Worm (Caenorhabditis elegans): ENCODE data around the gene F43D2.7.

DNA sequence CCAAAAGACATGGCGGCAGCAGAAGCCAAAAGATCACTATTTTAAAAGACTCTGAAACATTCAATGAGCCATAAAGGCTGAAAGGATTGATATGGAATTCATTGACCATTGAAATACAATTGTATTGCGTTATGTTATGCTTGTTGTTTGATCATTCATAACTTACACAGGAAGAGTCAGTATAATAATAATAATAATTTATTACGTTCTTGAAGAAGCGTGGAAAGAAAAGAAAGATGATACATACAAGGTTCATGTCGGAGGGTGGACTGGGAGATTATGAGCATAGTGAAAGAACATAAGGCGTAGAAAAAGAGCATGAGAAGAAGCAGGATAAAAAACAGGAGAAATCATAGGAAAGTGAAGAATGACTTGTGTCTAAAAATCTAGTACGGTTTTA is at the start of gene F43D2.7:
- TF ChIP-seq saeg-2 (GFP tag; IDR thresholded peaks at IDR 0.05) (no peak), unc-130 (GFP tag; optimal IDR thresholded peaks at IDR 0.05) (no peak), ztf-11 (tag; optimal IDR thresholded peaks at IDR 0.05) (no peak), tra-1 (GFP tag; IDR thresholded peaks at IDR 0.05) (no peak), mdl-1 (tag; optimal IDR thresholded peaks at IDR 0.05) (no peak), hlh-30 (tag; optimal IDR thresholded peaks at IDR 0.05; ENCODE audit: insufficient read depth) (no peak), zfp-3 (GFP tag; conservative IDR thresholded peaks at IDR 0.05) (no peak), fos-1 (tag; optimal IDR thresholded peaks at IDR 0.05) (no peak), lin-38 (GFP tag; IDR thresholded peaks at IDR 0.05) (no peak), snpc-4 (tag; optimal IDR thresholded peaks at IDR 0.05) (no peak), ceh-20 (GFP tag; IDR thresholded peaks at IDR 0.05) (no peak)

Data from whole organism, L4 larva.